Fruit fly (Drosophila melanogaster) whole organism, embryonic: Measurements from ENCODE around the gene AP-1sigma.
A peak's percentile ranks its signal among the peaks of the same experiment; 100 is the strongest.

Source experiments
- Aef1 ChIP-seq: fragments of 200-800 bp; sonication (Bioruptor generic); IDR thresholded peaks from 3 replicates; pipeline ENCODE4 v1.3.6; 2022; ENCODE audit warnings: missing biosample characterization, missing genetic modification characterization
- B-H2 ChIP-seq: fragments of 200-800 bp; sonication (Bioruptor generic); optimal IDR thresholded peaks from 2 replicates; lab custom pipeline; 2018; ENCODE audit warnings: missing biosample characterization, mild to moderate bottlenecking, missing genetic modification characterization
- BtbVII ChIP-seq: fragments of 200-800 bp; sonication (Bioruptor generic); optimal IDR thresholded peaks from 3 replicates; lab custom pipeline; 2017; ENCODE audit warnings: missing biosample characterization, mild to moderate bottlenecking, missing genetic modification characterization
- CG10267 ChIP-seq: fragments of 200-800 bp; sonication (Bioruptor generic); optimal IDR thresholded peaks from 2 replicates; lab custom pipeline; 2018; ENCODE audit warnings: missing biosample characterization, mild to moderate bottlenecking, missing genetic modification characterization, moderate library complexity
- CG10321 ChIP-seq: fragments of 200-800 bp; sonication (Bioruptor generic); IDR thresholded peaks from 2 replicates; pipeline ENCODE4 v1.3.6; 2022; ENCODE audit warnings: missing biosample characterization, missing genetic modification characterization
- CG10462 ChIP-seq: fragments of 200-800 bp; sonication (Bioruptor generic); optimal IDR thresholded peaks from 2 replicates; lab custom pipeline; 2016; ENCODE audit warnings: missing biosample characterization, missing genetic modification characterization
- CG10543 ChIP-seq: fragments of 200-800 bp; sonication (Bioruptor generic); optimal IDR thresholded peaks from 3 replicates; lab custom pipeline; 2017; ENCODE audit warnings: missing biosample characterization, mild to moderate bottlenecking, missing genetic modification characterization, moderate library complexity
- CG11504 ChIP-seq: fragments of 200-800 bp; sonication (Bioruptor generic); optimal IDR thresholded peaks from 3 replicates; lab custom pipeline; 2019; ENCODE audit warnings: missing biosample characterization, mild to moderate bottlenecking, missing genetic modification characterization, moderate library complexity
- CG11696 ChIP-seq: fragments of 200-800 bp; sonication (Bioruptor generic); IDR thresholded peaks from 2 replicates; pipeline ENCODE4 v1.3.6; 2022; ENCODE audit warnings: missing biosample characterization, missing genetic modification characterization
- CG12155 ChIP-seq: fragments of 200-800 bp; sonication (Bioruptor generic); optimal IDR thresholded peaks from 3 replicates; lab custom pipeline; 2016; ENCODE audit warnings: missing biosample characterization, missing genetic modification characterization
- CG13894 ChIP-seq: fragments of 200-800 bp; sonication (Bioruptor generic); optimal IDR thresholded peaks from 3 replicates; lab custom pipeline; 2018; ENCODE audit warnings: missing biosample characterization, mild to moderate bottlenecking, missing genetic modification characterization, moderate library complexity
- CG14014 ChIP-seq: fragments of 200-800 bp; sonication (Bioruptor generic); IDR thresholded peaks from 2 replicates; pipeline ENCODE4 v1.3.6; 2022; ENCODE audit warnings: missing biosample characterization, missing genetic modification characterization
- CG14050 ChIP-seq: fragments of 200-800 bp; sonication (Bioruptor generic); IDR thresholded peaks from 3 replicates; pipeline ENCODE4 v1.3.6; 2022; ENCODE audit warnings: missing biosample characterization, missing genetic modification characterization
- CG17361 ChIP-seq: fragments of 200-800 bp; sonication (Bioruptor generic); IDR thresholded peaks from 3 replicates; pipeline ENCODE4 v1.3.6; 2022; ENCODE audit warnings: missing biosample characterization, missing genetic modification characterization
- CG17385 ChIP-seq: fragments of 200-800 bp; sonication (Bioruptor generic); optimal IDR thresholded peaks from 3 replicates; lab custom pipeline; 2018; ENCODE audit warnings: missing biosample characterization, mild to moderate bottlenecking, missing genetic modification characterization
- CG2678 ChIP-seq: fragments of 200-800 bp; sonication (Bioruptor generic); optimal IDR thresholded peaks from 3 replicates; lab custom pipeline; 2019; ENCODE audit warnings: missing biosample characterization, mild to moderate bottlenecking, missing genetic modification characterization, moderate library complexity
- CG30431 ChIP-seq: fragments of 200-800 bp; sonication (Bioruptor generic); optimal IDR thresholded peaks from 2 replicates; lab custom pipeline; 2017; ENCODE audit warnings: missing biosample characterization, missing genetic modification characterization
- CG32532 ChIP-seq: fragments of 200-800 bp; sonication (Bioruptor generic); IDR thresholded peaks from 2 replicates; pipeline ENCODE4 v1.3.6; 2022; ENCODE audit warnings: missing biosample characterization, missing genetic modification characterization
- CG4424 ChIP-seq: fragments of 200-800 bp; sonication (Bioruptor generic); optimal IDR thresholded peaks from 3 replicates; lab custom pipeline; 2016; ENCODE audit warnings: missing biosample characterization, missing genetic modification characterization
- CG4820 ChIP-seq: fragments of 200-800 bp; sonication (Bioruptor generic); optimal IDR thresholded peaks from 3 replicates; lab custom pipeline; 2016; ENCODE audit warnings: missing biosample characterization, missing genetic modification characterization
- CG5953 ChIP-seq: fragments of 200-800 bp; sonication (Bioruptor generic); IDR thresholded peaks from 2 replicates; pipeline ENCODE4 v1.3.6; 2022; ENCODE audit warnings: missing biosample characterization, missing genetic modification characterization
- CG7745 ChIP-seq: fragments of 200-800 bp; sonication (Bioruptor generic); optimal IDR thresholded peaks from 2 replicates; lab custom pipeline; 2018; ENCODE audit warnings: missing biosample characterization, mild to moderate bottlenecking, missing genetic modification characterization, moderate library complexity
- CG8478 ChIP-seq: fragments of >200 bp; optimal IDR thresholded peaks from 2 replicates; lab custom pipeline; 2018
- CG9437 ChIP-seq: fragments of 200-800 bp; sonication (Bioruptor generic); optimal IDR thresholded peaks from 2 replicates; lab custom pipeline; 2018; ENCODE audit warnings: missing biosample characterization, mild to moderate bottlenecking, missing genetic modification characterization
- CG9609 ChIP-seq: fragments of 200-800 bp; sonication (Bioruptor generic); optimal IDR thresholded peaks from 3 replicates; lab custom pipeline; 2016; ENCODE audit warnings: missing biosample characterization, missing genetic modification characterization
- CrebB ChIP-seq: fragments of 200-800 bp; sonication (Bioruptor generic); optimal IDR thresholded peaks from 3 replicates; lab custom pipeline; 2018; ENCODE audit warnings: missing biosample characterization, mild to moderate bottlenecking, missing genetic modification characterization
- D ChIP-seq, 2 experiments: fragments of 200-800 bp in 1 of 2; fragments of >200 bp in 1 of 2; sonication (Bioruptor generic) in 1 of 2; optimal IDR thresholded peaks; 2 replicates in 1 of 2; 3 replicates in 1 of 2; lab custom pipeline; 2017; ENCODE audit warnings: mild to moderate bottlenecking in 1 of 2, missing biosample characterization in 1 of 2, missing genetic modification characterization in 1 of 2, missing genetic modification reagents in 1 of 2
- Ets97D ChIP-seq: fragments of 200-800 bp; sonication (Bioruptor generic); optimal IDR thresholded peaks from 3 replicates; lab custom pipeline; 2016; ENCODE audit warnings: missing biosample characterization, missing genetic modification characterization
- H15 ChIP-seq: fragments of 200-800 bp; sonication (Bioruptor generic); IDR thresholded peaks from 3 replicates; pipeline ENCODE4 v1.3.6; 2022; ENCODE audit warnings: missing biosample characterization, missing genetic modification characterization
- HHEX ChIP-seq: fragments of 200-800 bp; sonication (Bioruptor generic); optimal IDR thresholded peaks from 3 replicates; lab custom pipeline; 2017; ENCODE audit warnings: missing biosample characterization, mild to moderate bottlenecking, missing genetic modification characterization, missing genetic modification reagents
- Usf ChIP-seq: fragments of 200-800 bp; sonication (Bioruptor generic); optimal IDR thresholded peaks from 2 replicates; lab custom pipeline; 2017; ENCODE audit warnings: missing genotype, missing biosample characterization, missing genetic modification characterization
- Xbp1 ChIP-seq: fragments of 200-800 bp; sonication (Bioruptor generic); optimal IDR thresholded peaks from 3 replicates; lab custom pipeline; 2016; ENCODE audit warnings: missing biosample characterization, mild to moderate bottlenecking, missing genetic modification characterization
- abd-A ChIP-seq: fragments of 200-800 bp; sonication (Bioruptor generic); optimal IDR thresholded peaks from 3 replicates; lab custom pipeline; 2019; ENCODE audit warnings: missing biosample characterization, mild to moderate bottlenecking, missing genetic modification characterization, moderate library complexity
- bsh ChIP-seq, 2 experiments: fragments of 200-800 bp; sonication (Bioruptor generic); optimal IDR thresholded peaks; 2 replicates each; lab custom pipeline; 2017 to 2018; ENCODE audit warnings: mild to moderate bottlenecking in 2 of 2, missing biosample characterization in 2 of 2, missing genetic modification characterization in 2 of 2, moderate library complexity in 1 of 2
- crol ChIP-seq: fragments of 200-800 bp; sonication (Bioruptor generic); IDR thresholded peaks from 2 replicates; pipeline ENCODE4 v1.3.6; 2022; ENCODE audit warnings: missing biosample characterization, missing genetic modification characterization
- danr ChIP-seq: fragments of 200-800 bp; sonication (Bioruptor generic); IDR thresholded peaks from 2 replicates; pipeline ENCODE4 v1.3.6; 2022; ENCODE audit warnings: missing biosample characterization, missing genetic modification characterization
- eyg ChIP-seq: fragments of 200-800 bp; sonication (Bioruptor generic); optimal IDR thresholded peaks from 3 replicates; lab custom pipeline; 2016; ENCODE audit warnings: missing biosample characterization, missing genetic modification characterization
- fd102C ChIP-seq: fragments of 200-800 bp; sonication (Bioruptor generic); optimal IDR thresholded peaks from 2 replicates; lab custom pipeline; 2018; ENCODE audit warnings: missing biosample characterization, mild to moderate bottlenecking, missing genetic modification characterization, moderate library complexity
- fd3F ChIP-seq: fragments of 200-800 bp; sonication (Bioruptor generic); optimal IDR thresholded peaks from 2 replicates; lab custom pipeline; 2018; ENCODE audit warnings: missing biosample characterization, mild to moderate bottlenecking, missing genetic modification characterization, moderate library complexity
- gro ChIP-seq: fragments of 200-800 bp; sonication (Bioruptor generic); optimal IDR thresholded peaks from 2 replicates; lab custom pipeline; 2016; ENCODE audit warnings: missing biosample characterization, missing genetic modification characterization
- hb ChIP-seq: fragments of 200-800 bp; sonication (Bioruptor generic); IDR thresholded peaks from 3 replicates; pipeline ENCODE4 v1.3.6; 2022; ENCODE audit warnings: missing biosample characterization, missing genetic modification characterization; ENCODE audit not compliant: partially characterized antibody
- hth ChIP-seq: fragments of >200 bp; optimal IDR thresholded peaks from 2 replicates; lab custom pipeline; 2017; ENCODE audit warnings: inconsistent platforms
- mirr ChIP-seq: fragments of 200-800 bp; sonication (Bioruptor generic); optimal IDR thresholded peaks from 3 replicates; lab custom pipeline; 2018; ENCODE audit warnings: missing biosample characterization, mild to moderate bottlenecking, missing genetic modification characterization
- onecut ChIP-seq: fragments of 200-800 bp; sonication (Bioruptor generic); IDR thresholded peaks from 2 replicates; pipeline ENCODE4 v1.3.6; 2022; ENCODE audit warnings: missing biosample characterization, missing genetic modification characterization
- salm ChIP-seq: fragments of 200-800 bp; sonication (Bioruptor generic); optimal IDR thresholded peaks from 2 replicates; lab custom pipeline; 2018; ENCODE audit warnings: missing biosample characterization, mild to moderate bottlenecking, missing genetic modification characterization
- sens-2 ChIP-seq: fragments of 200-800 bp; sonication (Bioruptor generic); IDR thresholded peaks from 2 replicates; pipeline ENCODE4 v1.3.6; 2022; ENCODE audit warnings: missing biosample characterization, missing genetic modification characterization
- tio ChIP-seq: fragments of 200-800 bp; sonication (Bioruptor generic); optimal IDR thresholded peaks from 2 replicates; lab custom pipeline; 2017; ENCODE audit warnings: missing biosample characterization, missing genetic modification characterization, inconsistent platforms
- wek ChIP-seq: fragments of 200-800 bp; sonication (Bioruptor generic); optimal IDR thresholded peaks from 3 replicates; lab custom pipeline; 2018; ENCODE audit warnings: missing biosample characterization, mild to moderate bottlenecking, missing genetic modification characterization, moderate library complexity

AP-1sigma gene

DNA sequence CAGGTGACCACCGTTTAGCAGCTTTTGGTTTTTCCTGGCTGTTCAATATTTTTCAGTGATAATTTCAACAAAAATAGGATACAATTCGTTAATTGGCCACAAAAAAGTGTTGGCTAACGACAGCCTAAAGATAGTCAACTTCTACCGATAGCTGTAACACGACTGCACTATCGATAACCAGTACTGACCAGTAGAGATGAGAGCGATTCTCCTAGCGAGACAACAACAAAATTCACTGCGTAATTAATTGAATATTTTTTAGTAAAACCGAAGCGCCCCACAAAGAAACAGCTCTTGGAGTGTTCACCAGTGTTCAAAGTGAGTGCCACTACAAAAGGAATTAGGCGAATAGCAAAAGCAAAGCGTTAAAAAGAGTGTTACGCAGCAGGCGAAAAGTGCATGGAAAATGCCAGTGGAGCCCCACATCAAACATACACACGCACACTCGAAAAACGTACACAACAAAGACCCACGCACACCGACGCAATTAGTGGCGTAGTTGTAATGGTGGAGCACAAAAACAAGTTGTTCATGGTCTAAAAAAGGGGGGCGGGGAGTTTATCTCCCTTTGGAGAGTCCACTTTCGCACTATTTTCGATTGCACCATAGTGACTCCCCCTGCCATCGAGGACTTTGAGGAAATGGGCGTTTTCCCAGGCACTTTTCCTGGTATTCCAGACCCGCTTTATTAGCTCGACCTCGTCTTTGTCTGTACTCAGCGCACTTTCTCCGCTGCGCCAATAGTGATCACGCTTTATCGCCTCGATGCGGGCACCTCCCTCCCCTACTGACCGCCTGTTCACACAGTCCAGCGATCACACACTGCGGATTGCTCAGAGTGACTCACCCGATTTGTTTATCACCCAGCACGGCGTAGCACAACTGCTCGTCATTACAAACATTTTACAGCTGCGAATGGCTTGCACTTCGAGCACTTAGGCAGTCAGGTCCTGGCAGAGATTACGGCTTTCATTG is 34.7 kb downstream of the AP-1sigma start, which contains the start of the genes Epp and Rab7 (continued):
- TF ChIP-seq hb (GFP tag; lab: Robert Waterston, UW) (peak; percentile 86), CG9437 (GFP tag; lab: Kevin White, UChicago) (peak; percentile 22), CG8478 (no peak), danr (GFP tag; lab: Robert Waterston, UW) (no peak), tio (GFP tag; lab: Kevin White, UChicago) (no peak), CG10321 (GFP tag; lab: Robert Waterston, UW) (peak; percentile 46; the same call in 1 of the 2 replicates), HHEX (GFP tag; lab: Kevin White, UChicago) (peak; percentile 23), CG4820 (GFP tag; lab: Kevin White, UChicago) (no peak), CG11504 (no peak), sens-2 (GFP tag; lab: Robert Waterston, UW) (no peak), CG7745 (no peak), abd-A (no peak), CG9609 (peak; percentile 55), bsh (GFP tag; optimal IDR thresholded peaks at IDR 0.05; lab: Kevin White, UChicago) (peak in 1 of 2 experiments; percentile 24), CG14014 (GFP tag; lab: Robert Waterston, UW) (0 out of 2 replicates have a peak, but pooled peaks have one; percentile 15), BtbVII (GFP tag; lab: Kevin White, UChicago) (no peak), CG17361 (GFP tag; lab: Robert Waterston, UW) (peak; percentile 50; the same call in 2 of the 3 replicates), CG5953 (GFP tag; lab: Robert Waterston, UW) (0 out of 2 replicates have a peak, but pooled peaks have one; percentile 45), mirr (peak; percentile 17), CG30431 (no peak), CG32532 (GFP tag; lab: Robert Waterston, UW) (peak; percentile 29; the same call in 1 of the 2 replicates), fd3F (GFP tag; lab: Kevin White, UChicago) (no peak), CrebB (tag; lab: Kevin White, UChicago) (no peak), Aef1 (GFP tag; lab: Robert Waterston, UW) (peak; percentile 68; the same call in 2 of the 3 replicates), D (optimal IDR thresholded peaks at IDR 0.05; lab: Kevin White, UChicago) (no peak), D (GFP tag; optimal IDR thresholded peaks at IDR 0.05; lab: Kevin White, UChicago) (no peak), gro (GFP tag; lab: Kevin White, UChicago) (peak; percentile 78), CG12155 (peak; percentile 95), CG10267 (peak; percentile 96), hth (lab: Kevin White, UChicago) (no peak), Usf (GFP tag; lab: Kevin White, UChicago) (no peak), CG14050 (GFP tag; lab: Robert Waterston, UW) (no peak), fd102C (GFP tag; lab: Kevin White, UChicago) (no peak), CG17385 (GFP tag; lab: Kevin White, UChicago) (peak; percentile 43), H15 (GFP tag; lab: Robert Waterston, UW) (no peak), crol (GFP tag; lab: Robert Waterston, UW) (peak; percentile 66), B-H2 (GFP tag; lab: Kevin White, UChicago) (peak; percentile 81), Xbp1 (GFP tag; lab: Kevin White, UChicago) (peak; percentile 51), eyg (peak; percentile 54), CG4424 (GFP tag; lab: Kevin White, UChicago) (no peak), CG11696 (GFP tag; lab: Robert Waterston, UW) (no peak), salm (tag; lab: Kevin White, UChicago) (no peak), Ets97D (GFP tag; lab: Kevin White, UChicago) (peak; percentile 73), wek (GFP tag; lab: Kevin White, UChicago) (no peak), CG10462 (GFP tag; lab: Kevin White, UChicago) (no peak), CG13894 (tag; lab: Kevin White, UChicago) (no peak), CG2678 (tag; lab: Kevin White, UChicago) (no peak), CG10543 (GFP tag; lab: Kevin White, UChicago) (peak; percentile 28), onecut (GFP tag; lab: Robert Waterston, UW) (no peak; the same call in 1 of the 2 replicates)
